Fruit fly (Drosophila melanogaster) whole organism, embryonic: Measurements from ENCODE around the gene Sys1.
A peak's percentile ranks its signal among the peaks of the same experiment; 100 is the strongest.

ENCODE experiments used
- ATbp ChIP-seq: fragments of 200-800 bp; sonication (Bioruptor generic); optimal IDR thresholded peaks from 2 replicates; lab custom pipeline; 2017; ENCODE audit warnings: missing biosample characterization, mild to moderate bottlenecking, missing genetic modification characterization, missing genetic modification reagents
- Aef1 ChIP-seq: fragments of 200-800 bp; sonication (Bioruptor generic); IDR thresholded peaks from 3 replicates; pipeline ENCODE4 v1.3.6; 2022; ENCODE audit warnings: missing biosample characterization, missing genetic modification characterization
- CG10654 ChIP-seq: fragments of 200-800 bp; sonication (Bioruptor generic); optimal IDR thresholded peaks from 2 replicates; lab custom pipeline; 2016; ENCODE audit warnings: missing biosample characterization, missing genetic modification characterization
- CG11398 ChIP-seq: fragments of 200-800 bp; sonication (Bioruptor generic); optimal IDR thresholded peaks from 2 replicates; lab custom pipeline; 2016; ENCODE audit warnings: missing biosample characterization, missing genetic modification characterization
- CG11695 ChIP-seq: fragments of 200-800 bp; sonication (Bioruptor generic); IDR thresholded peaks from 3 replicates; pipeline ENCODE4 v1.3.6; 2022; ENCODE audit warnings: missing biosample characterization, missing genetic modification characterization
- CG14860 ChIP-seq: fragments of 200-800 bp; sonication (Bioruptor generic); IDR thresholded peaks from 3 replicates; pipeline ENCODE4 v1.3.6; 2022; ENCODE audit warnings: missing biosample characterization, missing genetic modification characterization; ENCODE audit not compliant: partially characterized antibody
- CG16779 ChIP-seq: fragments of 200-800 bp; sonication (Bioruptor generic); IDR thresholded peaks from 2 replicates; pipeline ENCODE4 v1.3.6; 2022; ENCODE audit warnings: missing biosample characterization, missing genetic modification characterization
- CG17186 ChIP-seq: fragments of 200-800 bp; sonication (Bioruptor generic); optimal IDR thresholded peaks from 3 replicates; lab custom pipeline; 2017; ENCODE audit warnings: missing biosample characterization, missing genetic modification reagents, missing genetic modification characterization
- CG17328 ChIP-seq: fragments of 200-800 bp; sonication (Bioruptor generic); IDR thresholded peaks from 2 replicates; pipeline ENCODE4 v1.3.6; 2022; ENCODE audit warnings: missing biosample characterization, missing genetic modification characterization
- CG17385 ChIP-seq: fragments of 200-800 bp; sonication (Bioruptor generic); optimal IDR thresholded peaks from 3 replicates; lab custom pipeline; 2018; ENCODE audit warnings: missing biosample characterization, mild to moderate bottlenecking, missing genetic modification characterization
- CG17568 ChIP-seq: fragments of 200-800 bp; sonication (Bioruptor generic); optimal IDR thresholded peaks from 2 replicates; lab custom pipeline; 2018; ENCODE audit warnings: missing biosample characterization, mild to moderate bottlenecking, missing genetic modification characterization, moderate library complexity
- CG18619 ChIP-seq: fragments of 200-800 bp; sonication (Bioruptor generic); optimal IDR thresholded peaks from 3 replicates; lab custom pipeline; 2017; ENCODE audit warnings: missing biosample characterization, mild to moderate bottlenecking, missing genetic modification characterization
- CG2129 ChIP-seq: fragments of 200-800 bp; sonication (Bioruptor generic); IDR thresholded peaks from 2 replicates; pipeline ENCODE4 v1.3.6; 2022; ENCODE audit warnings: missing biosample characterization, missing genetic modification characterization; ENCODE audit not compliant: partially characterized antibody
- CG3163 ChIP-seq: fragments of 200-800 bp; sonication (Bioruptor generic); optimal IDR thresholded peaks from 3 replicates; lab custom pipeline; 2016; ENCODE audit warnings: missing biosample characterization, missing genetic modification characterization
- CG4404 ChIP-seq: fragments of 200-800 bp; sonication (Bioruptor generic); IDR thresholded peaks from 2 replicates; pipeline ENCODE4 v1.3.6; 2022; ENCODE audit warnings: missing biosample characterization, missing genetic modification characterization
- CG7786 ChIP-seq: fragments of 200-800 bp; sonication (Bioruptor generic); optimal IDR thresholded peaks from 2 replicates; lab custom pipeline; 2016; ENCODE audit warnings: missing biosample characterization, missing genetic modification characterization
- CG8359 ChIP-seq: fragments of 200-800 bp; sonication (Bioruptor generic); optimal IDR thresholded peaks from 2 replicates; lab custom pipeline; 2017; ENCODE audit warnings: missing biosample characterization, mild to moderate bottlenecking, missing genetic modification characterization, borderline replicate concordance
- CG8924 ChIP-seq: fragments of 200-800 bp; optimal IDR thresholded peaks from 3 replicates; lab custom pipeline; 2019; ENCODE audit warnings: missing biosample characterization, mild to moderate bottlenecking, missing genetic modification characterization, moderate library complexity
- Dek ChIP-seq: fragments of 200-800 bp; sonication (Bioruptor generic); optimal IDR thresholded peaks from 3 replicates; lab custom pipeline; 2019; ENCODE audit warnings: missing biosample characterization, mild to moderate bottlenecking, missing genetic modification characterization, moderate library complexity
- Fer2 ChIP-seq: fragments of 200-800 bp; sonication (Bioruptor generic); optimal IDR thresholded peaks from 2 replicates; lab custom pipeline; 2018; ENCODE audit warnings: missing biosample characterization, mild to moderate bottlenecking, missing genetic modification characterization, moderate library complexity
- H15 ChIP-seq: fragments of 200-800 bp; sonication (Bioruptor generic); IDR thresholded peaks from 3 replicates; pipeline ENCODE4 v1.3.6; 2022; ENCODE audit warnings: missing biosample characterization, missing genetic modification characterization
- HLH3B ChIP-seq: fragments of 200-800 bp; sonication (Bioruptor generic); IDR thresholded peaks from 2 replicates; pipeline ENCODE4 v1.3.6; 2022; ENCODE audit warnings: missing biosample characterization, missing genetic modification characterization
- Hmr ChIP-seq: fragments of 200-800 bp; sonication (Bioruptor generic); optimal IDR thresholded peaks from 3 replicates; lab custom pipeline; 2017; ENCODE audit warnings: mild to moderate bottlenecking, missing biosample characterization, missing genetic modification reagents, missing genetic modification characterization
- Max ChIP-seq: fragments of 200-800 bp; sonication (Bioruptor generic); optimal IDR thresholded peaks from 2 replicates; lab custom pipeline; 2016; ENCODE audit warnings: missing biosample characterization, mild to moderate bottlenecking, missing genetic modification characterization
- NC2α ChIP-seq: fragments of 200-800 bp; sonication (Bioruptor generic); optimal IDR thresholded peaks from 2 replicates; lab custom pipeline; 2016; ENCODE audit warnings: missing biosample characterization, missing genetic modification characterization
- Oli ChIP-seq: fragments of 200-800 bp; sonication (Bioruptor generic); optimal IDR thresholded peaks from 2 replicates; lab custom pipeline; 2018; ENCODE audit warnings: missing biosample characterization, mild to moderate bottlenecking, missing genetic modification characterization, moderate library complexity
- Ravus ChIP-seq: fragments of 200-800 bp; sonication (Bioruptor generic); IDR thresholded peaks from 2 replicates; pipeline ENCODE4 v1.3.6; 2022; ENCODE audit warnings: missing biosample characterization, missing genetic modification characterization
- Rx ChIP-seq: fragments of 200-800 bp; sonication (Bioruptor generic); IDR thresholded peaks from 2 replicates; pipeline ENCODE4 v1.3.6; 2022; ENCODE audit warnings: missing biosample characterization, missing genetic modification characterization
- Trl ChIP-seq, 3 experiments: fragments of >200 bp in 2 of 3; fragments of 200-800 bp in 1 of 3; sonication (Bioruptor generic) in 1 of 3; optimal IDR thresholded peaks; 2 replicates in 1 of 3; 3 replicates in 2 of 3; lab custom pipeline; 2016 to 2017; ENCODE audit warnings: missing biosample characterization in 1 of 3, missing genetic modification characterization in 1 of 3
- Vsx1 ChIP-seq: fragments of 200-800 bp; sonication (Bioruptor generic); optimal IDR thresholded peaks from 2 replicates; lab custom pipeline; 2017; ENCODE audit warnings: missing biosample characterization, mild to moderate bottlenecking, missing genetic modification characterization, missing genetic modification reagents
- caup ChIP-seq: fragments of 200-800 bp; sonication (Bioruptor generic); optimal IDR thresholded peaks from 3 replicates; lab custom pipeline; 2017; ENCODE audit warnings: missing biosample characterization, mild to moderate bottlenecking, missing genetic modification characterization, moderate library complexity; ENCODE audit not compliant: severe bottlenecking
- dimm ChIP-seq: fragments of 200-800 bp; sonication (Bioruptor generic); IDR thresholded peaks from 2 replicates; pipeline ENCODE4 v1.3.6; 2022; ENCODE audit warnings: missing biosample characterization, missing genetic modification characterization
- dmrt99B ChIP-seq: fragments of 200-800 bp; sonication (Bioruptor generic); optimal IDR thresholded peaks from 2 replicates; lab custom pipeline; 2018; ENCODE audit warnings: missing biosample characterization, mild to moderate bottlenecking, missing genetic modification characterization, moderate library complexity
- eve ChIP-seq, 2 experiments: fragments of >200 bp; optimal IDR thresholded peaks; 2 replicates each; lab custom pipeline; 2017; ENCODE audit warnings: missing biosample characterization in 2 of 2, missing genetic modification characterization in 2 of 2
- exex ChIP-seq: fragments of 200-800 bp; sonication (Bioruptor generic); optimal IDR thresholded peaks from 4 replicates; lab custom pipeline; 2018; ENCODE audit warnings: missing biosample characterization, mild to moderate bottlenecking, missing genetic modification characterization, moderate library complexity
- eyg ChIP-seq: fragments of 200-800 bp; sonication (Bioruptor generic); optimal IDR thresholded peaks from 3 replicates; lab custom pipeline; 2016; ENCODE audit warnings: missing biosample characterization, missing genetic modification characterization
- fu2 ChIP-seq: fragments of 200-800 bp; sonication (Bioruptor generic); optimal IDR thresholded peaks from 2 replicates; lab custom pipeline; 2016; ENCODE audit warnings: missing biosample characterization, missing genetic modification characterization
- hbn ChIP-seq: fragments of 200-800 bp; sonication (Bioruptor generic); IDR thresholded peaks from 2 replicates; pipeline ENCODE4 v1.3.6; 2022; ENCODE audit warnings: missing biosample characterization, missing genetic modification characterization; ENCODE audit not compliant: partially characterized antibody
- nerfin-1 ChIP-seq: fragments of 200-800 bp; sonication (Bioruptor generic); optimal IDR thresholded peaks from 3 replicates; lab custom pipeline; 2019; ENCODE audit warnings: missing biosample characterization, mild to moderate bottlenecking, missing genetic modification characterization, moderate library complexity
- nom ChIP-seq: fragments of 200-800 bp; sonication (Bioruptor generic); optimal IDR thresholded peaks from 2 replicates; lab custom pipeline; 2017; ENCODE audit warnings: missing biosample characterization, missing genetic modification characterization, mild to moderate bottlenecking, moderate library complexity, missing genetic modification reagents
- oc ChIP-seq: fragments of 200-800 bp; sonication (Bioruptor generic); optimal IDR thresholded peaks from 2 replicates; lab custom pipeline; 2018; ENCODE audit warnings: missing biosample characterization, mild to moderate bottlenecking, missing genetic modification characterization, moderate library complexity
- odd ChIP-seq: fragments of 200-800 bp; sonication (Bioruptor generic); optimal IDR thresholded peaks from 2 replicates; lab custom pipeline; 2017; ENCODE audit warnings: missing biosample characterization, mild to moderate bottlenecking, missing genetic modification characterization
- rib ChIP-seq: fragments of 200-800 bp; sonication (Bioruptor generic); IDR thresholded peaks from 2 replicates; pipeline ENCODE4 v1.3.6; 2022; ENCODE audit warnings: missing biosample characterization, missing genetic modification characterization
- schlank ChIP-seq: fragments of 200-800 bp; sonication (Bioruptor generic); optimal IDR thresholded peaks from 2 replicates; lab custom pipeline; 2018; ENCODE audit warnings: missing biosample characterization, mild to moderate bottlenecking, missing genetic modification characterization
- sim ChIP-seq: fragments of 200-800 bp; sonication (Bioruptor generic); IDR thresholded peaks from 2 replicates; pipeline ENCODE4 v1.3.6; 2022; ENCODE audit warnings: missing biosample characterization, missing genetic modification characterization
- usp ChIP-seq: fragments of >200 bp; optimal IDR thresholded peaks from 2 replicates; lab custom pipeline; 2017; ENCODE audit warnings: missing biosample characterization, missing genetic modification characterization
- zen2 ChIP-seq: fragments of 200-800 bp; sonication (Bioruptor generic); IDR thresholded peaks from 3 replicates; pipeline ENCODE4 v1.3.6; 2022; ENCODE audit warnings: missing biosample characterization, missing genetic modification characterization; ENCODE audit not compliant: partially characterized antibody

Gene Sys1

DNA sequence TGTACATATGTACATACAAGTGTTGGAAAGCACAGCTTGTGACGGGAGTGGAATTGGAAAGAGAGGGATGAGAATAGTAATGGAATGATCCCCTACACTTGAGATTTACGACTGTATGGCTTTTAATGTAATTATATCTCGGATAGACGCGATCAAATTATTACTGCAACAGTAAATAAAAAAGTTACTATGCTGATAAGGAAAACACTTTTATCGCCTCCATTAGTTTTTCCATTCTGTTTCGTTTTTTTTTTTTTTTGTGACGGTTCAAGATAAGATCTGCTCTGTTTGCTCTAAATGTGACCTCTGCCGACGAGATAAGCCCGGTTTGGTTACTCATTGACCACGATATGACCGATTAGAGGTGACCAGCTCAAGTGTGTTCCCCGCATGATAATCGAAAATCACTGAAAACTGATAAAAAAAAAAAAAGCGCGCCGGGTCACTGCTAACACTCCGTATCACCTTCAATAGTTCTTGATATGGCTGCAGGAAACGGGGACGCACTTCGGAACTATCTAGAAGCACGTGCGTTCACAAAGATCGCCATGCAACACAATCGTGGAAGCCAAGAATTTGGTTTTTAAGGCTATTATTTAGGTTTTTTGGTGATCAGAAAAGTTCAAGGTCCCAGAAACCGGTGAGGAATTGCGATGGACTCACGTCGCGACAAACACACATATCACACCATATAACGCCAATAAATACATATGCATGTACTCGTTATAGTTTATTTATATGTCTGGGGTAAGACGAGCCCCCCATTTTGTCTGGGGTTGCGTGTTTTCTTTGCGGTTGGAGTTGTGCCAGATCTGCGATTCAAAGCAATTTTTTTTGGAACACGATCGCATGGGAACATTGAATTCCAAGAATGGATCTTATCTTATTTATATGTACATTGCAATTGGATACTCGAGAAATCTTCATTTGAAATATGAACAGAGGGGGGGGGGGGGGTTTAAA is 18.2 kb downstream of the Sys1 start, which contains the start of gene p (continued):
- TF ChIP-seq CG10654 (no peak), eyg (GFP tag; lab: Kevin White, UChicago) (no peak), CG8924 (tag; lab: Kevin White, UChicago) (peak; percentile 21), CG17328 (GFP tag; lab: Robert Waterston, UW) (0 out of 2 replicates have a peak, but pooled peaks have one; percentile 22), fu2 (GFP tag; lab: Kevin White, UChicago) (peak; percentile 45), CG11398 (GFP tag; lab: Kevin White, UChicago) (peak; percentile 4), oc (tag; lab: Kevin White, UChicago) (no peak), dmrt99B (tag; lab: Kevin White, UChicago) (peak; percentile 37), caup (GFP tag; lab: Kevin White, UChicago) (peak; percentile 61), CG8359 (GFP tag; lab: Kevin White, UChicago) (peak; percentile 37), schlank (peak; percentile 47), NC2α (peak; percentile 2), CG18619 (GFP tag; lab: Kevin White, UChicago) (no peak), usp (no peak), nom (no peak), Fer2 (tag; lab: Kevin White, UChicago) (peak; percentile 4), CG17385 (peak; percentile 36), Ravus (GFP tag; lab: Robert Waterston, UW) (no peak), CG17568 (GFP tag; lab: Kevin White, UChicago) (peak; percentile 54), HLH3B (GFP tag; lab: Robert Waterston, UW) (peak; percentile 28; the same call in 1 of the 2 replicates), Hmr (GFP tag; lab: Kevin White, UChicago) (peak; percentile 51), Aef1 (GFP tag; lab: Robert Waterston, UW) (no peak; the same call in 2 of the 3 replicates), Oli (peak; percentile 17), dimm (no peak), ATbp (GFP tag; lab: Kevin White, UChicago) (peak; percentile 42), CG7786 (GFP tag; lab: Kevin White, UChicago) (peak; percentile 25), H15 (GFP tag; lab: Robert Waterston, UW) (no peak), CG11695 (GFP tag; lab: Robert Waterston, UW) (peak; percentile 26; the same call in 1 of the 3 replicates), Dek (tag; lab: Kevin White, UChicago) (no peak), CG2129 (GFP tag; lab: Robert Waterston, UW) (no peak), CG16779 (GFP tag; lab: Robert Waterston, UW) (no peak), zen2 (GFP tag; lab: Robert Waterston, UW) (no peak), nerfin-1 (tag; lab: Kevin White, UChicago) (peak; percentile 57), odd (GFP tag; lab: Kevin White, UChicago) (peak; percentile 42), CG3163 (GFP tag; lab: Kevin White, UChicago) (peak; percentile 29), exex (tag; lab: Kevin White, UChicago) (peak; percentile 87), sim (peak; percentile 48; the same call in 1 of the 2 replicates), CG14860 (GFP tag; lab: Robert Waterston, UW) (no peak), rib (GFP tag; lab: Robert Waterston, UW) (peak; percentile 53), Max (GFP tag; lab: Kevin White, UChicago) (no peak), CG4404 (GFP tag; lab: Robert Waterston, UW) (no peak), Trl (optimal IDR thresholded peaks at IDR 0.05; lab: Kevin White, UChicago) (no peak), Trl (GFP tag; optimal IDR thresholded peaks at IDR 0.05; lab: Kevin White, UChicago) (peak; percentile 27), Rx (GFP tag; lab: Robert Waterston, UW) (no peak), eve (GFP tag; optimal IDR thresholded peaks at IDR 0.05; lab: Kevin White, UChicago) (no peak), CG17186 (no peak), hbn (GFP tag; lab: Robert Waterston, UW) (no peak), Vsx1 (GFP tag; lab: Kevin White, UChicago) (no peak)
